Fruit fly (Drosophila melanogaster) whole organism, embryonic: Measurements from ENCODE around the gene CG34283.
A peak's percentile ranks its signal among the peaks of the same experiment; 100 is the strongest.

ENCODE experiments used
- Abd-B ChIP-seq: fragments of 200-800 bp; sonication (Bioruptor generic); optimal IDR thresholded peaks from 2 replicates; lab custom pipeline; 2018; ENCODE audit warnings: missing biosample characterization, mild to moderate bottlenecking, missing genetic modification characterization, moderate library complexity
- Adf1 ChIP-seq: fragments of 200-800 bp; sonication (Bioruptor generic); IDR thresholded peaks from 2 replicates; pipeline ENCODE4 v1.3.6; 2022; ENCODE audit warnings: missing biosample characterization, missing genetic modification characterization
- BEAF-32 ChIP-seq: fragments of 200-800 bp; sonication (Bioruptor generic); optimal IDR thresholded peaks from 3 replicates; lab custom pipeline; 2017; ENCODE audit warnings: missing biosample characterization, missing genetic modification characterization, mild to moderate bottlenecking, moderate library complexity, missing genetic modification reagents
- CG11085 ChIP-seq: fragments of 200-800 bp; sonication (Bioruptor generic); IDR thresholded peaks from 2 replicates; pipeline ENCODE4 v1.3.6; 2022; ENCODE audit warnings: missing biosample characterization, missing genetic modification characterization
- CG13287 ChIP-seq: fragments of 200-800 bp; sonication (Bioruptor generic); IDR thresholded peaks from 2 replicates; pipeline ENCODE4 v1.3.6; 2022; ENCODE audit warnings: missing biosample characterization, missing genetic modification characterization; ENCODE audit not compliant: partially characterized antibody
- CG17829 ChIP-seq: fragments of 200-800 bp; optimal IDR thresholded peaks from 2 replicates; lab custom pipeline; 2019; ENCODE audit warnings: missing biosample characterization, mild to moderate bottlenecking, missing genetic modification characterization, moderate library complexity
- CG2202 ChIP-seq: fragments of 200-800 bp; sonication (Bioruptor generic); optimal IDR thresholded peaks from 2 replicates; lab custom pipeline; 2018; ENCODE audit warnings: missing biosample characterization, mild to moderate bottlenecking, missing genetic modification characterization
- CG2678 ChIP-seq: fragments of 200-800 bp; sonication (Bioruptor generic); optimal IDR thresholded peaks from 3 replicates; lab custom pipeline; 2019; ENCODE audit warnings: missing biosample characterization, mild to moderate bottlenecking, missing genetic modification characterization, moderate library complexity
- CG30403 ChIP-seq: fragments of 200-800 bp; sonication (Bioruptor generic); optimal IDR thresholded peaks from 3 replicates; lab custom pipeline; 2016; ENCODE audit warnings: missing biosample characterization, missing genetic modification characterization
- CG30431 ChIP-seq: fragments of 200-800 bp; sonication (Bioruptor generic); optimal IDR thresholded peaks from 2 replicates; lab custom pipeline; 2017; ENCODE audit warnings: missing biosample characterization, missing genetic modification characterization
- CG3065 ChIP-seq: fragments of 200-800 bp; sonication (Bioruptor generic); optimal IDR thresholded peaks from 2 replicates; lab custom pipeline; 2016; ENCODE audit warnings: missing biosample characterization, missing genetic modification characterization
- CG32532 ChIP-seq: fragments of 200-800 bp; sonication (Bioruptor generic); IDR thresholded peaks from 2 replicates; pipeline ENCODE4 v1.3.6; 2022; ENCODE audit warnings: missing biosample characterization, missing genetic modification characterization
- CG32767 ChIP-seq: fragments of 200-800 bp; sonication (Bioruptor generic); IDR thresholded peaks from 2 replicates; pipeline ENCODE4 v1.3.6; 2022; ENCODE audit warnings: missing biosample characterization, missing genetic modification characterization
- CG4328 ChIP-seq: fragments of 200-800 bp; sonication (Bioruptor generic); optimal IDR thresholded peaks from 3 replicates; lab custom pipeline; 2017; ENCODE audit warnings: missing biosample characterization, missing genetic modification reagents, missing genetic modification characterization
- CG6175 ChIP-seq: fragments of 200-800 bp; sonication (Bioruptor generic); IDR thresholded peaks from 3 replicates; pipeline ENCODE4 v1.3.6; 2022; ENCODE audit warnings: missing biosample characterization, missing genetic modification characterization
- CG6765 ChIP-seq: fragments of 200-800 bp; sonication (Bioruptor generic); optimal IDR thresholded peaks from 3 replicates; lab custom pipeline; 2017; ENCODE audit warnings: missing biosample characterization, mild to moderate bottlenecking, missing genetic modification characterization
- CG6854 ChIP-seq: fragments of 200-800 bp; sonication (Bioruptor generic); optimal IDR thresholded peaks from 3 replicates; lab custom pipeline; 2017; ENCODE audit warnings: missing biosample characterization, mild to moderate bottlenecking, missing genetic modification characterization
- CG7786 ChIP-seq: fragments of 200-800 bp; sonication (Bioruptor generic); optimal IDR thresholded peaks from 2 replicates; lab custom pipeline; 2016; ENCODE audit warnings: missing biosample characterization, missing genetic modification characterization
- CG8478 ChIP-seq: fragments of >200 bp; optimal IDR thresholded peaks from 2 replicates; lab custom pipeline; 2018
- CG9727 ChIP-seq: fragments of 200-800 bp; sonication (Bioruptor generic); optimal IDR thresholded peaks from 3 replicates; lab custom pipeline; 2017; ENCODE audit warnings: missing biosample characterization, mild to moderate bottlenecking, missing genetic modification characterization
- Camta ChIP-seq: fragments of 200-800 bp; sonication (Bioruptor generic); optimal IDR thresholded peaks from 2 replicates; lab custom pipeline; 2016; ENCODE audit warnings: missing biosample characterization, missing genetic modification characterization
- Dip3 ChIP-seq: fragments of 200-800 bp; sonication (Bioruptor generic); optimal IDR thresholded peaks from 3 replicates; lab custom pipeline; 2016; ENCODE audit warnings: missing biosample characterization, missing genetic modification characterization
- Doc2 ChIP-seq: fragments of 200-800 bp; sonication (Bioruptor generic); IDR thresholded peaks from 2 replicates; pipeline ENCODE4 v1.3.6; 2022; ENCODE audit warnings: missing biosample characterization, missing genetic modification characterization
- Dref ChIP-seq: fragments of 200-800 bp; sonication (Bioruptor generic); IDR thresholded peaks from 2 replicates; pipeline ENCODE4 v1.3.6; 2022; ENCODE audit warnings: missing biosample characterization, missing genetic modification characterization
- Drgx ChIP-seq: fragments of 200-800 bp; sonication (Bioruptor generic); IDR thresholded peaks from 2 replicates; pipeline ENCODE4 v1.3.6; 2022; ENCODE audit warnings: missing biosample characterization, missing genetic modification characterization
- E2f1 ChIP-seq: fragments of 200-800 bp; sonication (Bioruptor generic); IDR thresholded peaks from 2 replicates; pipeline ENCODE4 v1.3.6; 2022; ENCODE audit warnings: missing biosample characterization, missing genetic modification characterization
- Fer3 ChIP-seq: fragments of 200-800 bp; sonication (Bioruptor generic); optimal IDR thresholded peaks from 2 replicates; lab custom pipeline; 2018; ENCODE audit warnings: missing biosample characterization, mild to moderate bottlenecking, missing genetic modification characterization, moderate library complexity
- HHEX ChIP-seq: fragments of 200-800 bp; sonication (Bioruptor generic); optimal IDR thresholded peaks from 3 replicates; lab custom pipeline; 2017; ENCODE audit warnings: missing biosample characterization, mild to moderate bottlenecking, missing genetic modification characterization, missing genetic modification reagents
- HLH3B ChIP-seq: fragments of 200-800 bp; sonication (Bioruptor generic); IDR thresholded peaks from 2 replicates; pipeline ENCODE4 v1.3.6; 2022; ENCODE audit warnings: missing biosample characterization, missing genetic modification characterization
- Hmr ChIP-seq: fragments of 200-800 bp; sonication (Bioruptor generic); optimal IDR thresholded peaks from 3 replicates; lab custom pipeline; 2017; ENCODE audit warnings: mild to moderate bottlenecking, missing biosample characterization, missing genetic modification reagents, missing genetic modification characterization
- Max ChIP-seq: fragments of 200-800 bp; sonication (Bioruptor generic); optimal IDR thresholded peaks from 2 replicates; lab custom pipeline; 2016; ENCODE audit warnings: missing biosample characterization, mild to moderate bottlenecking, missing genetic modification characterization
- Meics ChIP-seq: fragments of 200-800 bp; sonication (Bioruptor generic); optimal IDR thresholded peaks from 2 replicates; lab custom pipeline; 2017; ENCODE audit warnings: missing biosample characterization, mild to moderate bottlenecking, missing genetic modification characterization
- Mrtf ChIP-seq: fragments of 200-800 bp; sonication (Bioruptor generic); IDR thresholded peaks from 3 replicates; pipeline ENCODE4 v1.3.6; 2022; ENCODE audit warnings: missing biosample characterization, missing genetic modification characterization
- NC2β ChIP-seq: fragments of 200-800 bp; sonication (Bioruptor generic); optimal IDR thresholded peaks from 2 replicates; lab custom pipeline; 2016; ENCODE audit warnings: missing biosample characterization, missing genetic modification characterization
- Ptx1 ChIP-seq: fragments of 200-800 bp; sonication (Bioruptor generic); IDR thresholded peaks from 2 replicates; pipeline ENCODE4 v1.3.6; 2022; ENCODE audit warnings: missing biosample characterization, missing genetic modification characterization
- Scr ChIP-seq: fragments of 200-800 bp; sonication (Bioruptor generic); IDR thresholded peaks from 2 replicates; pipeline ENCODE4 v1.3.6; 2022; ENCODE audit warnings: missing biosample characterization, missing genetic modification characterization; ENCODE audit not compliant: partially characterized antibody
- caup ChIP-seq: fragments of 200-800 bp; sonication (Bioruptor generic); optimal IDR thresholded peaks from 3 replicates; lab custom pipeline; 2017; ENCODE audit warnings: missing biosample characterization, mild to moderate bottlenecking, missing genetic modification characterization, moderate library complexity; ENCODE audit not compliant: severe bottlenecking
- chif ChIP-seq, 2 experiments: fragments of 200-800 bp; sonication (Bioruptor generic); optimal IDR thresholded peaks; 3 replicates each; lab custom pipeline; 2016; ENCODE audit warnings: missing biosample characterization in 2 of 2, missing genetic modification characterization in 2 of 2
- da ChIP-seq: fragments of 200-800 bp; sonication (Bioruptor generic); optimal IDR thresholded peaks from 2 replicates; lab custom pipeline; 2016; ENCODE audit warnings: missing biosample characterization, missing genetic modification characterization
- fd3F ChIP-seq: fragments of 200-800 bp; sonication (Bioruptor generic); optimal IDR thresholded peaks from 2 replicates; lab custom pipeline; 2018; ENCODE audit warnings: missing biosample characterization, mild to moderate bottlenecking, missing genetic modification characterization, moderate library complexity
- fd96Cb ChIP-seq: fragments of 200-800 bp; sonication (Bioruptor generic); optimal IDR thresholded peaks from 2 replicates; lab custom pipeline; 2018; ENCODE audit warnings: missing biosample characterization, mild to moderate bottlenecking, missing genetic modification characterization, moderate library complexity
- hkb ChIP-seq, 2 experiments: fragments of 200-800 bp in 1 of 2; fragments of >200 bp in 1 of 2; sonication (Bioruptor generic) in 1 of 2; IDR thresholded peaks in 1 of 2; optimal IDR thresholded peaks in 1 of 2; 2 replicates each; pipeline versions ENCODE4 v1.3.6 to Lab custom; 2017 to 2022; ENCODE audit warnings: missing biosample characterization in 1 of 2, missing genetic modification characterization in 1 of 2
- ind ChIP-seq: fragments of 200-800 bp; sonication (Bioruptor generic); optimal IDR thresholded peaks from 3 replicates; lab custom pipeline; 2016; ENCODE audit warnings: missing biosample characterization, missing genetic modification characterization
- nerfin-1 ChIP-seq: fragments of 200-800 bp; sonication (Bioruptor generic); optimal IDR thresholded peaks from 3 replicates; lab custom pipeline; 2019; ENCODE audit warnings: missing biosample characterization, mild to moderate bottlenecking, missing genetic modification characterization, moderate library complexity
- repo ChIP-seq: fragments of 200-800 bp; sonication (Bioruptor generic); optimal IDR thresholded peaks from 2 replicates; lab custom pipeline; 2016; ENCODE audit warnings: missing biosample characterization, missing genetic modification characterization
- sob ChIP-seq: fragments of 200-800 bp; sonication (Bioruptor generic); IDR thresholded peaks from 2 replicates; pipeline ENCODE4 v1.3.6; 2022; ENCODE audit warnings: missing biosample characterization, missing genetic modification characterization
- tap ChIP-seq: fragments of 200-800 bp; optimal IDR thresholded peaks from 3 replicates; lab custom pipeline; 2019; ENCODE audit warnings: missing biosample characterization, mild to moderate bottlenecking, missing genetic modification characterization, moderate library complexity
- toy ChIP-seq: fragments of 200-800 bp; sonication (Bioruptor generic); IDR thresholded peaks from 2 replicates; pipeline ENCODE4 v1.3.6; 2022; ENCODE audit warnings: missing biosample characterization, missing genetic modification characterization
- unpg ChIP-seq: fragments of 200-800 bp; sonication (Bioruptor generic); optimal IDR thresholded peaks from 3 replicates; lab custom pipeline; 2018; ENCODE audit warnings: missing biosample characterization, mild to moderate bottlenecking, missing genetic modification characterization, moderate library complexity
- vnd ChIP-seq: fragments of 200-800 bp; sonication (Bioruptor generic); IDR thresholded peaks from 3 replicates; pipeline ENCODE4 v1.3.6; 2022; ENCODE audit warnings: missing biosample characterization, missing genetic modification characterization; ENCODE audit not compliant: partially characterized antibody

CG34283 gene

DNA sequence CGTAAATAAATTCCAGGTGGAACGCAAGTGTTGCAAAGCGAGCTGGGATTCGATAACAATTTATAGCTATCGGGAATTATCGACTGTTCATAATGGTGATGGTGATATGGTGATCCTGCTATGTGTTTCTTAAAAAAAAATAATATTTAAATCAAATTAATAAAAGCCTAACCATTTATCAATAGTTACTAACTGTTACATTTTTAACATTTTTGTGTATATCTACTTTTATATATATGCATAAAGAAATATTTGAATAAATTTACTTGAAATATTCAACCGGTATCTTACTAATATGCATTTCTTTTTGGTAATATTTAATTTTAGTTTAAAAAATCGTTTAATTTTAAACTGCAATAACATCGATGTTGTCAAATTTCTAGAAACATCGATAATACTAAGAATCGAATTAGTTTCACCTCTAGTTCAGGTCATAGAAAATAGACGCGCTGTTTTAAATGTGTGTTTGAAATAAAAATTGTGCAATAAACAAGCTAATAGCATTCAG, 23.6 kb upstream of the CG34283 start, which contains the start of the genes PGS1 and gwl (continued):
- TF ChIP-seq CG17829 (tag; lab: Kevin White, UChicago) (peak; percentile 67), CG32532 (GFP tag; lab: Robert Waterston, UW) (peak; percentile 87), repo (GFP tag; lab: Kevin White, UChicago) (no peak), CG7786 (GFP tag; lab: Kevin White, UChicago) (peak; percentile 34), CG3065 (GFP tag; lab: Kevin White, UChicago) (peak; percentile 43), Abd-B (GFP tag; lab: Kevin White, UChicago) (peak; percentile 81), CG6765 (GFP tag; lab: Kevin White, UChicago) (peak; percentile 42), HHEX (GFP tag; lab: Kevin White, UChicago) (peak; percentile 7), hkb (optimal IDR thresholded peaks at IDR 0.05; lab: Kevin White, UChicago) (no peak), hkb (GFP tag; IDR thresholded peaks at IDR 0.05; lab: Robert Waterston, UW) (peak; percentile 65), Ptx1 (GFP tag; lab: Robert Waterston, UW) (peak; percentile 86), Adf1 (GFP tag; lab: Robert Waterston, UW) (0 out of 2 replicates have a peak, but pooled peaks have one; percentile 23), CG30403 (GFP tag; lab: Kevin White, UChicago) (peak; percentile 90), E2f1 (GFP tag; lab: Robert Waterston, UW) (peak; percentile 77), Dref (GFP tag; lab: Robert Waterston, UW) (peak; percentile 71), CG2678 (no peak), CG6854 (GFP tag; lab: Kevin White, UChicago) (no peak), CG13287 (GFP tag; lab: Robert Waterston, UW) (peak; percentile 68), unpg (GFP tag; lab: Kevin White, UChicago) (no peak), fd96Cb (peak; percentile 69), tap (tag; lab: Kevin White, UChicago) (no peak), CG2202 (no peak), vnd (GFP tag; lab: Robert Waterston, UW) (0 out of 3 replicates have a peak, but pooled peaks have one; percentile 35), chif (GFP tag; optimal IDR thresholded peaks at IDR 0.05; lab: Kevin White, UChicago) (peak; percentile 27 to 48), CG30431 (GFP tag; lab: Kevin White, UChicago) (peak; percentile 2), Fer3 (tag; lab: Kevin White, UChicago) (peak; percentile 75), ind (GFP tag; lab: Kevin White, UChicago) (peak; percentile 83), CG4328 (peak; percentile 52), Max (GFP tag; lab: Kevin White, UChicago) (peak; percentile 56), nerfin-1 (tag; lab: Kevin White, UChicago) (peak; percentile 60), da (GFP tag; lab: Kevin White, UChicago) (no peak), Drgx (0 out of 2 replicates have a peak, but pooled peaks have one; percentile 37), CG32767 (GFP tag; lab: Robert Waterston, UW) (peak; percentile 57), Dip3 (peak; percentile 45), Hmr (GFP tag; lab: Kevin White, UChicago) (peak; percentile 63), Camta (GFP tag; lab: Kevin White, UChicago) (peak; percentile 44), Scr (peak; percentile 71), Mrtf (GFP tag; lab: Robert Waterston, UW) (peak; percentile 52; the same call in 1 of the 3 replicates), caup (GFP tag; lab: Kevin White, UChicago) (no peak), BEAF-32 (peak; percentile 72), CG8478 (lab: Kevin White, UChicago) (no peak), CG6175 (peak; percentile 66; the same call in 1 of the 3 replicates), Meics (GFP tag; lab: Kevin White, UChicago) (peak; percentile 64), toy (GFP tag; lab: Robert Waterston, UW) (peak; percentile 49; the same call in 1 of the 2 replicates), NC2β (GFP tag; lab: Kevin White, UChicago) (no peak), fd3F (GFP tag; lab: Kevin White, UChicago) (peak; percentile 69), sob (peak; percentile 84), Doc2 (GFP tag; lab: Robert Waterston, UW) (no peak), CG11085 (peak; percentile 80), CG9727 (GFP tag; lab: Kevin White, UChicago) (peak; percentile 83), HLH3B (peak; percentile 76)
